Worm (Caenorhabditis elegans) whole organism, L1 larva: ENCODE measurements around the gene C50C3.19.

Experiments used
- blmp-1 ChIP-seq: fragments of 150-350 bp; optimal IDR thresholded peaks from 2 replicates; lab custom pipeline; 2014; ENCODE audit warnings: missing biosample characterization, missing genetic modification characterization
- ceh-63 ChIP-seq: fragments of 200-800 bp; sonication (Bioruptor generic); optimal IDR thresholded peaks from 2 replicates; lab custom pipeline; 2018; ENCODE audit warnings: mild to moderate bottlenecking, missing genetic modification characterization, missing compliant biosample characterization
- dpl-1 ChIP-seq, 3 experiments: fragments of 150-350 bp in 2 of 3; sonication (generic microtip) in 1 of 3; optimal IDR thresholded peaks; 2 replicates each; lab custom pipeline; 2014 to 2017; ENCODE audit warnings: missing biosample characterization in 3 of 3, missing genetic modification characterization in 3 of 3, missing genetic modification reagents in 3 of 3
- dsc-1 ChIP-seq: sonication (generic microtip); optimal IDR thresholded peaks from 2 replicates; lab custom pipeline; 2016; ENCODE audit warnings: mild to moderate bottlenecking, missing genetic modification characterization, missing compliant biosample characterization
- efl-1 ChIP-seq, 4 experiments: fragments of 150-350 bp; optimal IDR thresholded peaks in 3 of 4; peaks in 1 of 4; 1 replicate in 1 of 4; 2 replicates in 3 of 4; lab custom pipeline; 2014; ENCODE audit warnings: missing biosample characterization in 2 of 4, missing genetic modification characterization in 2 of 4, missing genetic modification reagents in 2 of 4
- egl-13 ChIP-seq: sonication (generic microtip); optimal IDR thresholded peaks from 2 replicates; lab custom pipeline; 2016; ENCODE audit warnings: missing genotype, missing genetic modification reagents, missing genetic modification characterization, missing compliant biosample characterization
- elt-2 ChIP-seq: sonication (generic microtip); optimal IDR thresholded peaks from 2 replicates; lab custom pipeline; 2016; ENCODE audit warnings: missing genetic modification characterization, mild to moderate bottlenecking, inconsistent platforms, missing compliant biosample characterization, missing genetic modification reagents
- elt-3 ChIP-seq, 6 experiments: fragments of 150-350 bp in 1 of 6; sonication (generic microtip); optimal IDR thresholded peaks; 2 replicates each; lab custom pipeline; 2017 to 2018; ENCODE audit warnings: missing biosample characterization in 6 of 6, missing genetic modification characterization in 6 of 6, inconsistent platforms in 1 of 6
- fkh-4 ChIP-seq: sonication (generic microtip); optimal IDR thresholded peaks from 2 replicates; lab custom pipeline; 2016; ENCODE audit warnings: missing compliant biosample characterization, missing genetic modification characterization, borderline replicate concordance
- fos-1 ChIP-seq: fragments of 150-350 bp; optimal IDR thresholded peaks from 2 replicates; lab custom pipeline; 2014; ENCODE audit warnings: missing biosample characterization, missing genetic modification characterization
- grh-1 ChIP-seq: fragments of 200-800 bp; sonication (Bioruptor generic); IDR thresholded peaks from 2 replicates; pipeline ENCODE4 v1.3.6; 2022; ENCODE audit warnings: missing genetic modification reagents, missing genetic modification characterization, missing compliant biosample characterization
- hlh-4 ChIP-seq: sonication (generic microtip); optimal IDR thresholded peaks from 2 replicates; lab custom pipeline; 2016; ENCODE audit warnings: mild to moderate bottlenecking, missing genetic modification characterization, missing compliant biosample characterization
- hpl-2 ChIP-seq: fragments of 150-350 bp; optimal IDR thresholded peaks from 2 replicates; lab custom pipeline; 2014; ENCODE audit warnings: missing biosample characterization, missing genetic modification reagents, missing genetic modification characterization
- irx-1 ChIP-seq: sonication (generic microtip); optimal IDR thresholded peaks from 2 replicates; lab custom pipeline; 2016; ENCODE audit warnings: missing genetic modification characterization, missing compliant biosample characterization
- isw-1 ChIP-seq: fragments of 200-800 bp; sonication (Bioruptor generic); IDR thresholded peaks from 2 replicates; pipeline ENCODE4 v1.3.6; 2022; ENCODE audit warnings: missing genetic modification characterization, missing compliant biosample characterization
- jun-1 ChIP-seq: fragments of 150-350 bp; optimal IDR thresholded peaks from 2 replicates; lab custom pipeline; 2014; ENCODE audit warnings: missing biosample characterization, missing genetic modification reagents, missing genetic modification characterization
- lin-13 ChIP-seq: fragments of 150-350 bp; optimal IDR thresholded peaks from 2 replicates; lab custom pipeline; 2014; ENCODE audit warnings: missing biosample characterization, missing genetic modification reagents, missing genetic modification characterization
- lin-14 ChIP-seq: fragments of 200-800 bp; sonication (Bioruptor generic); optimal IDR thresholded peaks from 2 replicates; lab custom pipeline; 2018; ENCODE audit warnings: mild to moderate bottlenecking, missing genetic modification characterization, moderate library complexity, missing compliant biosample characterization
- lin-15B ChIP-seq: fragments of 150-350 bp; sonication (generic microtip); optimal IDR thresholded peaks from 3 replicates; lab custom pipeline; 2014; ENCODE audit warnings: missing biosample characterization, missing genetic modification characterization
- lin-39 ChIP-seq: fragments of 150-350 bp; optimal IDR thresholded peaks from 2 replicates; lab custom pipeline; 2014; ENCODE audit warnings: missing biosample characterization, missing genetic modification reagents, missing genetic modification characterization
- lir-3 ChIP-seq: sonication (generic microtip); optimal IDR thresholded peaks from 2 replicates; lab custom pipeline; 2016; ENCODE audit warnings: mild to moderate bottlenecking, missing genetic modification characterization, moderate library complexity, missing compliant biosample characterization; ENCODE audit not compliant: poor library complexity
- lsy-2 ChIP-seq, 2 experiments: fragments of 150-350 bp; optimal IDR thresholded peaks; 2 replicates each; lab custom pipeline; 2014; ENCODE audit warnings: missing biosample characterization in 2 of 2, missing genetic modification characterization in 2 of 2
- mdl-1 ChIP-seq, 2 experiments: fragments of 150-350 bp; optimal IDR thresholded peaks; 2 replicates each; lab custom pipeline; 2014 to 2017; ENCODE audit warnings: missing biosample characterization in 2 of 2, missing genetic modification characterization in 2 of 2, inconsistent platforms in 1 of 2
- mep-1 ChIP-seq: fragments of 150-350 bp; optimal IDR thresholded peaks from 2 replicates; lab custom pipeline; 2014; ENCODE audit warnings: missing biosample characterization, missing genetic modification characterization
- nhr-11 ChIP-seq: fragments of 150-350 bp; optimal IDR thresholded peaks from 2 replicates; lab custom pipeline; 2014; ENCODE audit warnings: missing biosample characterization, missing genetic modification characterization
- nhr-12 ChIP-seq: sonication (generic microtip); optimal IDR thresholded peaks from 2 replicates; lab custom pipeline; 2017; ENCODE audit warnings: missing biosample characterization, missing genetic modification characterization
- nhr-20 ChIP-seq: sonication (generic microtip); optimal IDR thresholded peaks from 2 replicates; lab custom pipeline; 2016; ENCODE audit warnings: mild to moderate bottlenecking, missing genetic modification characterization, missing compliant biosample characterization
- nhr-28 ChIP-seq: fragments of 150-350 bp; optimal IDR thresholded peaks from 2 replicates; lab custom pipeline; 2014; ENCODE audit warnings: missing biosample characterization, missing genetic modification characterization
- nhr-47 ChIP-seq: sonication (generic microtip); optimal IDR thresholded peaks from 2 replicates; lab custom pipeline; 2016; ENCODE audit warnings: mild to moderate bottlenecking, missing genetic modification characterization, moderate library complexity, missing compliant biosample characterization
- nhr-71 ChIP-seq: sonication (generic microtip); optimal IDR thresholded peaks from 2 replicates; lab custom pipeline; 2016; ENCODE audit warnings: mild to moderate bottlenecking, missing genetic modification characterization, moderate library complexity, missing compliant biosample characterization
- nhr-85 ChIP-seq: sonication (generic microtip); peaks from one replicate; lab custom pipeline; 2016; ENCODE audit warnings: missing genetic modification characterization, inconsistent platforms, missing compliant biosample characterization
- nhr-90 ChIP-seq: sonication (generic microtip); optimal IDR thresholded peaks from 2 replicates; lab custom pipeline; 2016; ENCODE audit warnings: mild to moderate bottlenecking, missing genetic modification characterization, missing compliant biosample characterization; ENCODE audit not compliant: poor library complexity
- pag-3 ChIP-seq: sonication (generic microtip); optimal IDR thresholded peaks from 2 replicates; lab custom pipeline; 2017; ENCODE audit warnings: missing genetic modification characterization, mild to moderate bottlenecking, missing compliant biosample characterization, antibody characterized with exemption, borderline replicate concordance; ENCODE audit not compliant: insufficient read depth
- rnt-1 ChIP-seq: sonication (generic microtip); optimal IDR thresholded peaks from 2 replicates; lab custom pipeline; 2016; ENCODE audit warnings: mild to moderate bottlenecking, missing genetic modification characterization, moderate library complexity, missing compliant biosample characterization
- snu-23 ChIP-seq: sonication (generic microtip); optimal IDR thresholded peaks from 2 replicates; lab custom pipeline; 2016; ENCODE audit warnings: missing genetic modification characterization, missing compliant biosample characterization
- sup-37 ChIP-seq: fragments of 200-800 bp; sonication (Bioruptor generic); optimal IDR thresholded peaks from 2 replicates; lab custom pipeline; 2018; ENCODE audit warnings: mild to moderate bottlenecking, missing genetic modification characterization, missing compliant biosample characterization
- swsn-7 ChIP-seq: sonication (generic microtip); optimal IDR thresholded peaks from 2 replicates; lab custom pipeline; 2016; ENCODE audit warnings: missing genetic modification characterization, missing compliant biosample characterization
- tbx-2 ChIP-seq: sonication (generic microtip); optimal IDR thresholded peaks from 2 replicates; lab custom pipeline; 2016; ENCODE audit warnings: missing genetic modification characterization, missing compliant biosample characterization
- vab-15 ChIP-seq: sonication (generic microtip); optimal IDR thresholded peaks from 2 replicates; lab custom pipeline; 2017; ENCODE audit warnings: missing genotype, mild to moderate bottlenecking, missing genetic modification characterization, missing compliant biosample characterization
- xbp-1 ChIP-seq: sonication (generic microtip); optimal IDR thresholded peaks from 2 replicates; lab custom pipeline; 2016; ENCODE audit warnings: missing genetic modification characterization, missing compliant biosample characterization
- ztf-11 ChIP-seq, 2 experiments: sonication (generic microtip); optimal IDR thresholded peaks; 2 replicates each; lab custom pipeline; 2016 to 2017; ENCODE audit warnings: missing genetic modification characterization in 2 of 2, missing biosample characterization in 1 of 2, missing compliant biosample characterization in 1 of 2
- ztf-4 ChIP-seq: fragments of 150-350 bp; optimal IDR thresholded peaks from 2 replicates; lab custom pipeline; 2014; ENCODE audit warnings: missing biosample characterization, missing genetic modification characterization

C50C3.19 gene

DNA sequence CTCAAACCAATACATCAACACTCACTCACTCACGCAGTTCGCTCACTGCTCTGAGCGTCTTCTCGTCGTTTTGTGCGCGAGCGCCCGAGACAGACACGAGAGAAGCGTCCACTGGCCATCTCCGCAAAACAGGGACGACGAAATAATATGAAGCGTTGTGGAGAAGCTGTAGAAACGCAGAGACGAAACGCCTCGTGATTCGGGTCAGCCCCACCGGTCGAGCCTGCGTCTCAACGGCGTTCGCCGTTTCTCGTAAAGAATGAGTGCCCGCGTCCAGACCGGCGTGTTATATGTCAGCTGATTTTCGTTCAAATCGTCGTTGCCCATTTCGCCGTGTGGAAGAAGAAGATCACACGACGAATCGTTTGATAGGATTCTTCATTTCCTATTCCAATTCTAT, 36.9 kb downstream of the C50C3.19 start, which contains the start of gene fbxl-1 (continued):
- TF ChIP-seq fos-1 (tag; lab: Kevin White, UChicago) (peak; percentile 43), egl-13 (tag; lab: Kevin White, UChicago) (peak; percentile 76), swsn-7 (tag; lab: Kevin White, UChicago) (peak; percentile 77), tbx-2 (tag; lab: Kevin White, UChicago) (peak; percentile 81), nhr-47 (peak; percentile 85), mdl-1 (tag; optimal IDR thresholded peaks at IDR 0.05; lab: Kevin White, UChicago) (peak in 1 of 2 experiments; percentile 93), nhr-12 (tag; lab: Kevin White, UChicago) (no peak), pag-3 (tag; lab: Kevin White, UChicago) (no peak), xbp-1 (peak; percentile 73), nhr-11 (tag; lab: Kevin White, UChicago) (no peak), elt-3 (tag; optimal IDR thresholded peaks at IDR 0.05; lab: Kevin White, UChicago) (peak in 2 of 6 experiments; percentile 14 to 61), lir-3 (tag; lab: Kevin White, UChicago) (peak; percentile 56), dpl-1 (GFP tag; optimal IDR thresholded peaks at IDR 0.05; lab: Kevin White, UChicago) (peak; percentile 52 to 57 (median 53)), nhr-20 (peak; percentile 88), hpl-2 (GFP tag; lab: Kevin White, UChicago) (no peak), ztf-11 (tag; optimal IDR thresholded peaks at IDR 0.05; lab: Kevin White, UChicago) (peak in 1 of 2 experiments; percentile 73), isw-1 (GFP tag; lab: Robert Waterston, UW) (peak; percentile 48), snu-23 (GFP tag; lab: Kevin White, UChicago) (peak; percentile 87), rnt-1 (tag; lab: Kevin White, UChicago) (peak; percentile 82), lin-39 (tag; lab: Kevin White, UChicago) (no peak), ceh-63 (peak; percentile 13), elt-2 (tag; lab: Kevin White, UChicago) (peak; percentile 21), ztf-4 (tag; lab: Kevin White, UChicago) (peak; percentile 60), grh-1 (GFP tag; lab: Robert Waterston, UW) (no peak), nhr-85 (tag; lab: Kevin White, UChicago) (no peak), irx-1 (tag; lab: Kevin White, UChicago) (peak; percentile 29), vab-15 (tag; lab: Kevin White, UChicago) (no peak), hlh-4 (tag; lab: Kevin White, UChicago) (no peak), fkh-4 (tag; lab: Kevin White, UChicago) (no peak), dsc-1 (tag; lab: Kevin White, UChicago) (peak; percentile 80), sup-37 (GFP tag; lab: Kevin White, UChicago) (no peak)

DNA sequence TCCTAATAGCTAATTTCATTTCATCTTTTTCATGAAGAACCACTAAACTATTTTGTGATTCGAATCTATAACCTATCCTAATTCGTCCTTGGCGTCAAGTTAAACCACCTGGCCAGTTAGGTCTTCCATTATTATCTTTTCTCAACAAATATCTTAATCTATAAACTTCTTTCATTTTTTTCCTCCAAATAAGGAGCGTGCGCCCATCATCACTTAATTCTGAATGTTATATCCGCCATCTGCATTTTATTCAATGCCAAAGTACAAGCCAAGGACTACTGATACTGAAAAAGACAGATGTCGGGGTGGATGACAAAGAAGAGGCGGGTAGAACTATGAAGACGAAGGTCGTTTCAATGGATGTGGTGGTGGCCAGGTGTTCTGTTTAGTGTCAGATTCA, 38.3 kb downstream of the C50C3.19 start:
- TF ChIP-seq jun-1 (tag; lab: Kevin White, UChicago) (no peak), lin-13 (GFP tag; lab: Kevin White, UChicago) (peak; percentile 11), elt-3 (tag; optimal IDR thresholded peaks at IDR 0.05; lab: Kevin White, UChicago) (peak in 1 of 6 experiments; percentile 39), mep-1 (tag; lab: Kevin White, UChicago) (peak; percentile 56), snu-23 (GFP tag; lab: Kevin White, UChicago) (peak; percentile 6), nhr-28 (tag; lab: Kevin White, UChicago) (no peak), lin-15B (tag; lab: Kevin White, UChicago) (no peak), nhr-85 (tag; lab: Kevin White, UChicago) (peak; percentile 79), grh-1 (GFP tag; lab: Robert Waterston, UW) (no peak), lin-14 (GFP tag; lab: Kevin White, UChicago) (peak; percentile 63), efl-1 (optimal IDR thresholded peaks at IDR 0.05; lab: Kevin White, UChicago) (no peak), efl-1 (GFP tag; optimal IDR thresholded peaks at IDR 0.05 in 1 of 2; lab: Kevin White, UChicago) (peak in 1 of 2 experiments; percentile 0), nhr-90 (tag; lab: Kevin White, UChicago) (no peak), nhr-71 (tag; lab: Kevin White, UChicago) (peak; percentile 16), lin-39 (tag; lab: Kevin White, UChicago) (no peak), nhr-47 (no peak), blmp-1 (tag; lab: Kevin White, UChicago) (peak; percentile 36), lsy-2 (tag; optimal IDR thresholded peaks at IDR 0.05; lab: Kevin White, UChicago) (peak in 1 of 2 experiments; percentile 18)
